Worm (Caenorhabditis elegans) whole organism, mixed stage, embryonic: ENCODE measurements around the gene hpo-10.

Source experiments
- ceh-39 ChIP-seq: fragments of 150-350 bp; optimal IDR thresholded peaks from 2 replicates; lab custom pipeline; 2014; ENCODE audit warnings: missing biosample characterization, missing genetic modification characterization
- hlh-1 ChIP-seq: fragments of 150-350 bp; optimal IDR thresholded peaks from 2 replicates; lab custom pipeline; 2014; ENCODE audit warnings: missing biosample characterization, missing genetic modification reagents, missing genetic modification characterization
- lsy-2 ChIP-seq: fragments of 150-350 bp; optimal IDR thresholded peaks from 2 replicates; lab custom pipeline; 2014; ENCODE audit warnings: missing biosample characterization, missing genetic modification characterization
- nhr-12 ChIP-seq: fragments of 150-350 bp; optimal IDR thresholded peaks from 2 replicates; lab custom pipeline; 2014; ENCODE audit warnings: missing biosample characterization, missing genetic modification characterization
- nhr-2 ChIP-seq: fragments of 150-350 bp; optimal IDR thresholded peaks from 2 replicates; lab custom pipeline; 2014; ENCODE audit warnings: missing biosample characterization, missing genetic modification characterization
- nhr-28 ChIP-seq: fragments of 150-350 bp; optimal IDR thresholded peaks from 2 replicates; lab custom pipeline; 2014; ENCODE audit warnings: missing biosample characterization, missing genetic modification characterization
- pha-4 ChIP-seq: fragments of 150-350 bp; optimal IDR thresholded peaks from 2 replicates; lab custom pipeline; 2018; ENCODE audit warnings: missing biosample characterization, missing genetic modification reagents, missing genetic modification characterization
- snpc-4 ChIP-seq: fragments of 150-350 bp; optimal IDR thresholded peaks from 2 replicates; lab custom pipeline; 2014; ENCODE audit warnings: missing biosample characterization, missing genetic modification characterization
- tbx-8 ChIP-seq: fragments of 200-800 bp; sonication (Bioruptor generic); optimal IDR thresholded peaks from 2 replicates; lab custom pipeline; 2018; ENCODE audit warnings: mild to moderate bottlenecking, missing genetic modification characterization, moderate library complexity, missing compliant biosample characterization
- unc-120 ChIP-seq: sonication (generic microtip); optimal IDR thresholded peaks from 2 replicates; lab custom pipeline; 2017; ENCODE audit warnings: missing genetic modification characterization, missing compliant biosample characterization; ENCODE audit not compliant: poor library complexity, severe bottlenecking
- unc-62 ChIP-seq: fragments of 150-350 bp; optimal IDR thresholded peaks from 2 replicates; lab custom pipeline; 2014; ENCODE audit warnings: missing biosample characterization, missing genetic modification reagents, missing genetic modification characterization

- TF ChIP-seq nhr-12 (no peak), hlh-1 (tag; lab: Kevin White, UChicago) (no peak), lsy-2 (tag; lab: Kevin White, UChicago) (no peak), pha-4 (tag; lab: Kevin White, UChicago) (no peak), unc-62 (GFP tag; lab: Kevin White, UChicago) (no peak), nhr-2 (no peak), snpc-4 (tag; lab: Kevin White, UChicago) (no peak), tbx-8 (GFP tag; lab: Kevin White, UChicago) (no peak), ceh-39 (no peak), nhr-28 (tag; lab: Kevin White, UChicago) (no peak), unc-120 (tag; lab: Kevin White, UChicago) (no peak)
Observed at ce11 chrIII:5874664-5875417, 4.4 kb upstream of the hpo-10 start.
